Worm (Caenorhabditis elegans) whole organism, L1 larva: ENCODE results near the gene dgn-2.

Experiments
- F16B12.6 ChIP-seq: fragments of 150-350 bp; optimal IDR thresholded peaks from 2 replicates; lab custom pipeline; 2014; ENCODE audit warnings: missing biosample characterization, missing genetic modification characterization
- ama-1 ChIP-seq: fragments of 150-350 bp; optimal IDR thresholded peaks from 2 replicates; lab custom pipeline; 2014
- ceh-8 ChIP-seq: fragments of 200-800 bp; sonication (Bioruptor generic); optimal IDR thresholded peaks from 2 replicates; lab custom pipeline; 2018; ENCODE audit warnings: mild to moderate bottlenecking, missing genetic modification characterization, moderate library complexity, missing compliant biosample characterization
- ceh-90 ChIP-seq: sonication (generic microtip); optimal IDR thresholded peaks from 2 replicates; lab custom pipeline; 2016; ENCODE audit warnings: missing genetic modification characterization, missing compliant biosample characterization
- ces-1 ChIP-seq: fragments of 150-350 bp; optimal IDR thresholded peaks from 2 replicates; lab custom pipeline; 2014; ENCODE audit warnings: missing biosample characterization, missing genetic modification reagents, missing genetic modification characterization
- dsc-1 ChIP-seq: sonication (generic microtip); optimal IDR thresholded peaks from 2 replicates; lab custom pipeline; 2016; ENCODE audit warnings: mild to moderate bottlenecking, missing genetic modification characterization, missing compliant biosample characterization
- egl-27 ChIP-seq, 2 experiments: fragments of 150-350 bp in 1 of 2; sonication (generic microtip); optimal IDR thresholded peaks; 3 replicates each; lab custom pipeline; 2017 to 2018; ENCODE audit warnings: missing biosample characterization in 2 of 2, missing genetic modification characterization in 2 of 2, missing genetic modification reagents in 2 of 2
- elt-2 ChIP-seq: sonication (generic microtip); optimal IDR thresholded peaks from 2 replicates; lab custom pipeline; 2016; ENCODE audit warnings: missing genetic modification characterization, mild to moderate bottlenecking, inconsistent platforms, missing compliant biosample characterization, missing genetic modification reagents
- elt-3 ChIP-seq, 6 experiments: fragments of 150-350 bp in 1 of 6; sonication (generic microtip); optimal IDR thresholded peaks; 2 replicates each; lab custom pipeline; 2017 to 2018; ENCODE audit warnings: missing biosample characterization in 6 of 6, missing genetic modification characterization in 6 of 6, inconsistent platforms in 1 of 6
- ets-5 ChIP-seq: fragments of 200-800 bp; sonication (Bioruptor generic); IDR thresholded peaks from 2 replicates; pipeline ENCODE4 v1.3.6; 2022; ENCODE audit warnings: missing genetic modification characterization, missing compliant biosample characterization
- irx-1 ChIP-seq: sonication (generic microtip); optimal IDR thresholded peaks from 2 replicates; lab custom pipeline; 2016; ENCODE audit warnings: missing genetic modification characterization, missing compliant biosample characterization
- lin-13 ChIP-seq: fragments of 150-350 bp; optimal IDR thresholded peaks from 2 replicates; lab custom pipeline; 2014; ENCODE audit warnings: missing biosample characterization, missing genetic modification reagents, missing genetic modification characterization
- lin-35 ChIP-seq, 2 experiments: fragments of 150-350 bp; optimal IDR thresholded peaks; 2 replicates each; lab custom pipeline; 2014; ENCODE audit warnings: missing biosample characterization in 2 of 2, missing genetic modification characterization in 2 of 2, missing genetic modification reagents in 2 of 2
- mab-9 ChIP-seq: fragments of 200-800 bp; sonication (Bioruptor generic); IDR thresholded peaks from 2 replicates; pipeline ENCODE4 v1.3.6; 2022; ENCODE audit warnings: missing genetic modification reagents, missing genetic modification characterization, missing compliant biosample characterization
- nhr-19 ChIP-seq: fragments of 200-800 bp; sonication (Bioruptor generic); conservative IDR thresholded peaks from 2 replicates; pipeline ENCODE4 v1.3.6; 2022; ENCODE audit warnings: missing genetic modification characterization, missing compliant biosample characterization
- nhr-20 ChIP-seq: sonication (generic microtip); optimal IDR thresholded peaks from 2 replicates; lab custom pipeline; 2016; ENCODE audit warnings: mild to moderate bottlenecking, missing genetic modification characterization, missing compliant biosample characterization
- nhr-28 ChIP-seq: fragments of 150-350 bp; optimal IDR thresholded peaks from 2 replicates; lab custom pipeline; 2014; ENCODE audit warnings: missing biosample characterization, missing genetic modification characterization
- nhr-47 ChIP-seq: sonication (generic microtip); optimal IDR thresholded peaks from 2 replicates; lab custom pipeline; 2016; ENCODE audit warnings: mild to moderate bottlenecking, missing genetic modification characterization, moderate library complexity, missing compliant biosample characterization
- nhr-71 ChIP-seq: sonication (generic microtip); optimal IDR thresholded peaks from 2 replicates; lab custom pipeline; 2016; ENCODE audit warnings: mild to moderate bottlenecking, missing genetic modification characterization, moderate library complexity, missing compliant biosample characterization
- nhr-77 ChIP-seq: fragments of 150-350 bp; optimal IDR thresholded peaks from 2 replicates; lab custom pipeline; 2014; ENCODE audit warnings: missing biosample characterization, missing genetic modification characterization
- nhr-85 ChIP-seq: sonication (generic microtip); peaks from one replicate; lab custom pipeline; 2016; ENCODE audit warnings: missing genetic modification characterization, inconsistent platforms, missing compliant biosample characterization
- nhr-90 ChIP-seq: sonication (generic microtip); optimal IDR thresholded peaks from 2 replicates; lab custom pipeline; 2016; ENCODE audit warnings: mild to moderate bottlenecking, missing genetic modification characterization, missing compliant biosample characterization; ENCODE audit not compliant: poor library complexity
- pag-3 ChIP-seq: sonication (generic microtip); optimal IDR thresholded peaks from 2 replicates; lab custom pipeline; 2017; ENCODE audit warnings: missing genetic modification characterization, mild to moderate bottlenecking, missing compliant biosample characterization, antibody characterized with exemption, borderline replicate concordance; ENCODE audit not compliant: insufficient read depth
- pqm-1 ChIP-seq: sonication (generic microtip); optimal IDR thresholded peaks from 3 replicates; lab custom pipeline; 2017; ENCODE audit warnings: missing biosample characterization, missing genetic modification characterization
- skn-1 ChIP-seq: fragments of 150-350 bp; optimal IDR thresholded peaks from 2 replicates; lab custom pipeline; 2014; ENCODE audit warnings: missing biosample characterization, missing genetic modification characterization
- snpc-4 ChIP-seq: fragments of 150-350 bp; optimal IDR thresholded peaks from 2 replicates; lab custom pipeline; 2014; ENCODE audit warnings: missing biosample characterization, missing genetic modification characterization
- snu-23 ChIP-seq: sonication (generic microtip); optimal IDR thresholded peaks from 2 replicates; lab custom pipeline; 2016; ENCODE audit warnings: missing genetic modification characterization, missing compliant biosample characterization
- sox-4 ChIP-seq: sonication (generic microtip); optimal IDR thresholded peaks from 2 replicates; lab custom pipeline; 2016; ENCODE audit warnings: missing genetic modification characterization, missing compliant biosample characterization
- sptf-1 ChIP-seq: fragments of 150-350 bp; optimal IDR thresholded peaks from 2 replicates; lab custom pipeline; 2014; ENCODE audit warnings: missing biosample characterization, missing genetic modification characterization
- sup-37 ChIP-seq: fragments of 200-800 bp; sonication (Bioruptor generic); optimal IDR thresholded peaks from 2 replicates; lab custom pipeline; 2018; ENCODE audit warnings: mild to moderate bottlenecking, missing genetic modification characterization, missing compliant biosample characterization
- unc-130 ChIP-seq: fragments of 150-350 bp; optimal IDR thresholded peaks from 2 replicates; lab custom pipeline; 2017; ENCODE audit warnings: missing biosample characterization, missing genetic modification characterization, inconsistent platforms
- zip-4 ChIP-seq: fragments of 200-800 bp; sonication (Bioruptor generic); optimal IDR thresholded peaks from 2 replicates; lab custom pipeline; 2018; ENCODE audit warnings: mild to moderate bottlenecking, missing genetic modification characterization, moderate library complexity, missing compliant biosample characterization
- ztf-11 ChIP-seq, 2 experiments: sonication (generic microtip); optimal IDR thresholded peaks; 2 replicates each; lab custom pipeline; 2016 to 2017; ENCODE audit warnings: missing genetic modification characterization in 2 of 2, missing biosample characterization in 1 of 2, missing compliant biosample characterization in 1 of 2
- ztf-4 ChIP-seq: fragments of 150-350 bp; optimal IDR thresholded peaks from 2 replicates; lab custom pipeline; 2014; ENCODE audit warnings: missing biosample characterization, missing genetic modification characterization

The dgn-2 gene

DNA sequence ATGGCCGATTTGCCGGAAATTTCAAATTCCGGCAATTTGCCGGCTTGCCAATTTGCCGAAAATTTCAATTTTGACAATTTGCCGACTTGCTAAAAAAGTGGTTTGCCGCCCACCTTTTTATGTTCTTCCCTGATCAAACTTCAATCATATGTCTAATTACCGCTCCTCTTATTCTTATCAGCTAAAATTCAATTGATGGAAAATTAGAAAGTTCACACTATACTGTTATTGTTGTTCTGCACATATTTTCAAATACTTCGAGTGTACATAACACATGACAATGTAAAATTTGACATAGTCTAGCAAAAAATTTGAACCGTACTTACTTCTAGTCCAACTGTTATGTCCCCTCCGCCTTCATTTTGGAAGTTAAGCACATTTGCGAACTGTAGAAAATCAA lies 29.5 kb downstream of the dgn-2 start:
- TF ChIP-seq lin-13 (GFP tag; lab: Kevin White, UChicago) (no peak), zip-4 (GFP tag; lab: Kevin White, UChicago) (no peak), elt-2 (peak; percentile 29), nhr-47 (tag; lab: Kevin White, UChicago) (no peak), nhr-85 (no peak)
- TF ChIP-seq, all 84 proteins: peak for 1

DNA sequence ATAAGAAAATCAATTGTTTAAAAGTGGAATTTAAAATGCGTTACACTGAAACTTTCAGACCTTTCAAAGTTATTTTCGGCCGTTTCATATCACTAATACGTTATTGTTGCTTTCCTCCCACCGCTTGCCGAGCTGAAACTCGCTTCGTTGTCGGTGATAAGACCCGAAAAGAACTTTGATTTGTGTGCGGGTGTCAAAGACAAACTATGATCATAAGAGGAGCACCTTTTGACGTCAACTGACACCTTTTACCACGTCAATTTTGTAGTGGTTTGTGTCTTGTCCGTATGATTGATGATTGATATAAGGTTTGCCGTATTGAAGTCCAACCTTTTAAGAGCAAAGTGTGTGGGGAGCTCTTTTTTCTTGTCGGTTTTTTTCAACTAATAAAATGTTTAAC lies 30.3 kb downstream of the dgn-2 start, which contains the start of gene ttr-37:
ttr-37 (minus strand) TSS at position 167 of the 400 bp plus-strand sequence.
- TF ChIP-seq elt-2 (peak; percentile 87), nhr-28 (tag; lab: Kevin White, UChicago) (no peak), nhr-90 (tag; lab: Kevin White, UChicago) (peak; percentile 19), nhr-71 (tag; lab: Kevin White, UChicago) (peak; percentile 31), nhr-20 (tag; lab: Kevin White, UChicago) (peak; percentile 25), lin-35 (GFP tag; optimal IDR thresholded peaks at IDR 0.05; lab: Kevin White, UChicago) (peak in 1 of 2 experiments; percentile 56), pqm-1 (tag; lab: Kevin White, UChicago) (no peak), unc-130 (tag; lab: Kevin White, UChicago) (no peak), nhr-19 (GFP tag; lab: Robert Waterston, UW) (no peak)

DNA sequence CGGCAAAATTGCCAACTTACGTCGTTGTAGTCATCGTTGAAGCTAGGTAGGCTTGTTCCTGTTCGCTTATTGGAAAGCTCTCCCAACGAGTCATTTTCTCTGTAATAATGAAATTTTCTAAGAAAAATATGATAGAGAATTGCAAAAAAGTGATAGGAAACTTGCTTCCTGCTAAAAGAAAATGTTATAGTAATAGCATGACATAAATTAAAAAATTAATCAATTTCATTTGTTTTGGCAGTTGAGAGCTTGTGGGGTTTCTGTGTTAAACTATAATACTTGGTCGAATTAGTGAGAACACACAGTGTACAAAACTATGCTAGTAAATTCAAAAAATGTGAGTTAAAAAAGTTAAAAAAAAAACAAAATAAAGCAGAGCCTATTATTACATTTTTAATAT lies 37.5 kb downstream of the dgn-2 start, which contains the start of gene F21E9.2:
F21E9.2 (minus strand) TSS at position 101 of the 400 bp plus-strand sequence.
- TF ChIP-seq F16B12.6 (tag; lab: Kevin White, UChicago) = no peak
- no peak for TF ChIP-seq nhr-90 (tag; lab: Kevin White, UChicago)
- no peak for TF ChIP-seq sup-37 (GFP tag; lab: Kevin White, UChicago)
- no peak for TF ChIP-seq snpc-4 (tag; lab: Kevin White, UChicago)
- no peak for TF ChIP-seq ama-1 (lab: Kevin White, UChicago)
- TF ChIP-seq ztf-4 (tag; lab: Kevin White, UChicago) = no peak
- no peak for TF ChIP-seq ces-1 (GFP tag; lab: Kevin White, UChicago)
- no peak for TF ChIP-seq nhr-47 (tag; lab: Kevin White, UChicago)
- no peak for TF ChIP-seq ztf-11 (tag; optimal IDR thresholded peaks at IDR 0.05; lab: Kevin White, UChicago)
- TF ChIP-seq skn-1 (tag; lab: Kevin White, UChicago) = no peak
- TF ChIP-seq nhr-77 = no peak
- no peak for TF ChIP-seq ceh-90 (tag; lab: Kevin White, UChicago)
- no peak for TF ChIP-seq ceh-8 (GFP tag; lab: Kevin White, UChicago)
- TF ChIP-seq dsc-1 (tag; lab: Kevin White, UChicago) = no peak

- no peak for TF ChIP-seq sptf-1 (tag; lab: Kevin White, UChicago)
- TF ChIP-seq irx-1 = no peak
- no peak for TF ChIP-seq elt-3 (tag; optimal IDR thresholded peaks at IDR 0.05; lab: Kevin White, UChicago)
- no peak for TF ChIP-seq snu-23 (GFP tag; lab: Kevin White, UChicago)
- TF ChIP-seq ets-5 (GFP tag; lab: Robert Waterston, UW) = no peak
- TF ChIP-seq mab-9 (GFP tag; lab: Robert Waterston, UW) = no peak
- TF ChIP-seq sox-4 = no peak
- TF ChIP-seq pag-3 = no peak
- no peak for TF ChIP-seq F16B12.6 (tag; lab: Kevin White, UChicago)
- no peak for TF ChIP-seq egl-27 (tag; optimal IDR thresholded peaks at IDR 0.05; lab: Kevin White, UChicago)
- no peak for TF ChIP-seq dsc-1 (tag; lab: Kevin White, UChicago)
- TF ChIP-seq ztf-4 (tag; lab: Kevin White, UChicago) = no peak
- TF ChIP-seq ces-1 (GFP tag; lab: Kevin White, UChicago) = no peak
- no peak for TF ChIP-seq nhr-19 (GFP tag; lab: Robert Waterston, UW)
Observed at ce11 chrX:1327201-1327600, 40.1 kb downstream of the dgn-2 start.
